Worm (Caenorhabditis elegans): ENCODE data around the gene gtf-2H3.

The gtf-2H3 gene

DNA sequence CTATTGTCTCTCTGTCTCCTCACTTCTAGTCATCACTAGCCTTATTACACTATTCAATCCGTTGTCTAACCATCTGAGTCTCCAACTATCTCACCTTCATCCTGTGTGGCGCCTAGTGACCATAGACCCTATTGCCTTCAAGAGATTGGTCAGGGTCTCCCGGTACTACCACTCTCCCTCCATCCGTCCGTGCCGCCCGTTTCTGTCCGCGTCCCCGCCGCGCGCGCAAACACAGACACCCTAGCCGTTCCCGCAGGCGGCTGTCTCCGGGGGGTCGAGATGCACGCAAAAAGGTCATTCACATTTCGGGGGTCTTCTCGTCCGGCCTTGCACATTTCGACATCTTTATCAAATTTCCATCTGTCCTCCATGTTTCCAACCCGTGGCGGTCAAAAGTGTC, 25.4 kb downstream of the gtf-2H3 start:
- TF ChIP-seq skn-1 (tag; optimal IDR thresholded peaks at IDR 0.05) (no peak), mes-2 (tag; optimal IDR thresholded peaks at IDR 0.05; ENCODE audit: poor library complexity, severe bottlenecking) (peak; percentile 36), madf-9 (GFP tag; conservative IDR thresholded peaks at IDR 0.05) (peak; percentile 83), hlh-11 (tag; optimal IDR thresholded peaks at IDR 0.05) (peak; percentile 63), rbr-2 (tag; optimal IDR thresholded peaks at IDR 0.05) (peak; percentile 43), nhr-48 (tag; optimal IDR thresholded peaks at IDR 0.05) (peak; percentile 38), nhr-25 (tag; optimal IDR thresholded peaks at IDR 0.05; ENCODE audit: borderline replicate concordance, insufficient read depth) (peak; percentile 30), dmd-9 (GFP tag; IDR thresholded peaks at IDR 0.05) (no peak), zfp-3 (GFP tag; conservative IDR thresholded peaks at IDR 0.05) (0 out of 2 replicates have a peak, but pooled peaks have one; percentile 39), mxl-3 (GFP tag; optimal IDR thresholded peaks at IDR 0.05) (peak; percentile 68), F49E8.2 (tag; optimal IDR thresholded peaks at IDR 0.05; ENCODE audit: borderline replicate concordance) (no peak), zfp-2 (tag; optimal IDR thresholded peaks at IDR 0.05) (no peak), mxl-2 (GFP tag; conservative IDR thresholded peaks at IDR 0.05) (no peak), mdl-1 (tag; optimal IDR thresholded peaks at IDR 0.05) (peak in 1 of 2 experiments; percentile 25), lin-38 (GFP tag; IDR thresholded peaks at IDR 0.05) (no peak), lim-7 (GFP tag; IDR thresholded peaks at IDR 0.05) (no peak), daf-16 (GFP tag; optimal IDR thresholded peaks at IDR 0.05) (no peak), daf-16 (tag; optimal IDR thresholded peaks at IDR 0.05) (no peak), gei-8 (GFP tag; optimal IDR thresholded peaks at IDR 0.05) (no peak), set-16 (GFP tag; IDR thresholded peaks at IDR 0.05) (peak; percentile 96), lin-39 (tag; optimal IDR thresholded peaks at IDR 0.05) (no peak), ctbp-1 (GFP tag; IDR thresholded peaks at IDR 0.05) (0 out of 2 replicates have a peak, but pooled peaks have one; percentile 9), nhr-77 (tag; optimal IDR thresholded peaks at IDR 0.05) (no peak), nhr-102 (tag; optimal IDR thresholded peaks at IDR 0.05) (no peak), mep-1 (tag; optimal IDR thresholded peaks at IDR 0.05) (no peak), hif-1 (tag; optimal IDR thresholded peaks at IDR 0.05) (peak in 1 of 2 experiments; percentile 9), fos-1 (tag; optimal IDR thresholded peaks at IDR 0.05) (no peak), dmd-6 (GFP tag; IDR thresholded peaks at IDR 0.05) (no peak), pqm-1 (tag; optimal IDR thresholded peaks at IDR 0.05) (no peak), egl-43 (GFP tag; IDR thresholded peaks at IDR 0.05) (0 out of 2 replicates have a peak, but pooled peaks have one; percentile 45), daf-8 (GFP tag; IDR thresholded peaks at IDR 0.05) (no peak), ceh-28 (tag; optimal IDR thresholded peaks at IDR 0.05) (no peak), pha-4 (GFP tag; IDR thresholded peaks at IDR 0.05) (0 out of 2 replicates have a peak, but pooled peaks have one; percentile 6), pha-4 (tag; optimal IDR thresholded peaks at IDR 0.05) (no peak), nhr-111 (GFP tag; optimal IDR thresholded peaks at IDR 0.05) (no peak), lir-3 (tag; optimal IDR thresholded peaks at IDR 0.05) (no peak), ceh-44 (GFP tag; IDR thresholded peaks at IDR 0.05) (no peak), T26A8.4 (GFP tag; IDR thresholded peaks at IDR 0.05) (peak; percentile 35; the same call in 1 of the 2 replicates), ZK546.5 (tag; optimal IDR thresholded peaks at IDR 0.05) (no peak), nhr-11 (tag; optimal IDR thresholded peaks at IDR 0.05) (no peak), ZK337.2 (GFP tag; IDR thresholded peaks at IDR 0.05) (0 out of 2 replicates have a peak, but pooled peaks have one; percentile 49)

DNA sequence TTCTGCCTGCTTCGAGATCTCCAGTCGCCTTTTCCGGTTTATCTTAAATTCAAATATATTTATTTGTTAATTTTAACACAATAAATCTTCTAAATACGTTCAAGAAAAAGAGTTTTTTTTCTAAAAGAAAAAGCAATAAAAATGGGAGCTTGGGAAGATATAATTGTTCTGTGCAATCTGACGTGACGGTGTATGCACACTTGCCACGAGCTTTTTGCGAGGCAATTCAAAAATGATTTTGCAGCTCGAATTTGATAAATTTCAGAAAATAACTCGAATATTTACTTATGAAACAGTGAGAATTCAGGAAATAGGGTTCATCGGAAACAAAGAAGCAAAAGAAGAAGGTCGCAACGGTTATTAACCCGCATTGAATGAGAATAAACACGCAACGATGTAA, 26.9 kb downstream of the gtf-2H3 start:
- peak; percentile 69 for TF ChIP-seq dpl-1 (GFP tag; optimal IDR thresholded peaks at IDR 0.05)
- no peak for TF ChIP-seq mxl-2 (GFP tag; conservative IDR thresholded peaks at IDR 0.05)
- TF ChIP-seq hif-1 (tag; optimal IDR thresholded peaks at IDR 0.05), result no peak
- TF ChIP-seq ceh-28 (tag; optimal IDR thresholded peaks at IDR 0.05), result no peak
- no peak for TF ChIP-seq mep-1 (tag; optimal IDR thresholded peaks at IDR 0.05)
- TF ChIP-seq hlh-30 (tag; optimal IDR thresholded peaks at IDR 0.05; ENCODE audit: insufficient read depth), result peak; percentile 11
- no peak for TF ChIP-seq cey-2 (tag; optimal IDR thresholded peaks at IDR 0.05; ENCODE audit: borderline replicate concordance, insufficient read depth)
- TF ChIP-seq lsy-2 (tag; optimal IDR thresholded peaks at IDR 0.05), result peak in 1 of 2 experiments; percentile 47
- TF ChIP-seq mes-2 (tag; optimal IDR thresholded peaks at IDR 0.05; ENCODE audit: poor library complexity, severe bottlenecking), result peak; percentile 58
- TF ChIP-seq lin-38 (GFP tag; IDR thresholded peaks at IDR 0.05), result 0 out of 2 replicates have a peak, but pooled peaks have one; percentile 21
- no peak for TF ChIP-seq fkh-10 (GFP tag; optimal IDR thresholded peaks at IDR 0.05)
- TF ChIP-seq arid-1 (GFP tag; conservative IDR thresholded peaks at IDR 0.05), result no peak
- no peak for TF ChIP-seq nhr-76 (tag; optimal IDR thresholded peaks at IDR 0.05)
- TF ChIP-seq ZK337.2 (GFP tag; IDR thresholded peaks at IDR 0.05), result no peak
